Worm (Caenorhabditis elegans) whole organism, L4 larva: ENCODE results near the gene srz-29.
A peak's percentile ranks its signal among the peaks of the same experiment; 100 is the strongest.
"Not testable (repeated sequence)": the region's sequence is repeated elsewhere in the genome, so short reads cannot be mapped to it uniquely, and the experiment has no call there.

ENCODE experiments used
- F37D6.2 ChIP-seq: sonication (generic microtip); optimal IDR thresholded peaks from 2 replicates; lab custom pipeline; 2016; ENCODE audit warnings: mild to moderate bottlenecking, missing genetic modification characterization, missing compliant biosample characterization
- F49E8.2 ChIP-seq: sonication (generic microtip); optimal IDR thresholded peaks from 2 replicates; lab custom pipeline; 2016; ENCODE audit warnings: missing compliant biosample characterization, mild to moderate bottlenecking, missing genetic modification characterization, borderline replicate concordance
- Y48G9A.11 ChIP-seq: fragments of 200-800 bp; sonication (Bioruptor generic); IDR thresholded peaks from 2 replicates; pipeline ENCODE4 v1.3.6; 2022; ENCODE audit warnings: missing genetic modification reagents, missing genetic modification characterization, missing compliant biosample characterization
- Y75B8A.6 ChIP-seq: fragments of 200-800 bp; sonication (Bioruptor generic); IDR thresholded peaks from 2 replicates; pipeline ENCODE4 v1.3.6; 2022; ENCODE audit warnings: missing genetic modification reagents, missing genetic modification characterization, missing compliant biosample characterization
- arid-1 ChIP-seq: fragments of 200-800 bp; sonication (Bioruptor generic); conservative IDR thresholded peaks from 2 replicates; pipeline ENCODE4 v1.3.6; 2022; ENCODE audit warnings: missing genetic modification reagents, missing genetic modification characterization, missing compliant biosample characterization
- dpl-1 ChIP-seq: fragments of 150-350 bp; optimal IDR thresholded peaks from 2 replicates; lab custom pipeline; 2014; ENCODE audit warnings: missing biosample characterization, missing genetic modification reagents, missing genetic modification characterization
- duxl-1 ChIP-seq: sonication (generic microtip); optimal IDR thresholded peaks from 2 replicates; lab custom pipeline; 2016; ENCODE audit warnings: mild to moderate bottlenecking, missing genetic modification characterization, moderate library complexity, missing compliant biosample characterization; ENCODE audit not compliant: poor library complexity
- gei-8 ChIP-seq: fragments of 200-800 bp; sonication (Bioruptor generic); optimal IDR thresholded peaks from 2 replicates; lab custom pipeline; 2018; ENCODE audit warnings: mild to moderate bottlenecking, missing genetic modification characterization, missing compliant biosample characterization
- lin-39 ChIP-seq: fragments of 150-350 bp; optimal IDR thresholded peaks from 2 replicates; lab custom pipeline; 2014; ENCODE audit warnings: missing biosample characterization, missing genetic modification reagents, missing genetic modification characterization
- mdt-29 ChIP-seq: fragments of 200-800 bp; sonication (Bioruptor generic); IDR thresholded peaks from 2 replicates; pipeline ENCODE4 v1.3.6; 2022; ENCODE audit warnings: missing genetic modification reagents, missing genetic modification characterization, missing compliant biosample characterization
- mep-1 ChIP-seq: fragments of 150-350 bp; sonication (generic microtip); optimal IDR thresholded peaks from 3 replicates; lab custom pipeline; 2014; ENCODE audit warnings: missing biosample characterization, missing genetic modification characterization
- mxl-2 ChIP-seq: fragments of 200-800 bp; sonication (Bioruptor generic); conservative IDR thresholded peaks from 2 replicates; pipeline ENCODE4 v1.3.6; 2022; ENCODE audit warnings: missing genetic modification reagents, missing genetic modification characterization, missing compliant biosample characterization
- nhr-102 ChIP-seq: sonication (generic microtip); optimal IDR thresholded peaks from 2 replicates; lab custom pipeline; 2016; ENCODE audit warnings: mild to moderate bottlenecking, missing genetic modification characterization, moderate library complexity, missing compliant biosample characterization
- nhr-11 ChIP-seq: fragments of 150-350 bp; optimal IDR thresholded peaks from 2 replicates; lab custom pipeline; 2014; ENCODE audit warnings: missing biosample characterization, missing genetic modification characterization
- nhr-41 ChIP-seq: fragments of 200-800 bp; sonication (Bioruptor generic); IDR thresholded peaks from 2 replicates; pipeline ENCODE4 v1.3.6; 2022; ENCODE audit warnings: missing genetic modification reagents, missing genetic modification characterization, missing compliant biosample characterization
- pha-4 ChIP-seq, 2 experiments: fragments of 150-350 bp in 1 of 2; fragments of 200-800 bp in 1 of 2; sonication (Bioruptor generic) in 1 of 2; IDR thresholded peaks in 1 of 2; optimal IDR thresholded peaks in 1 of 2; 2 replicates each; pipeline versions ENCODE4 v1.3.6 to Lab custom; 2014 to 2022; ENCODE audit warnings: missing genetic modification characterization in 2 of 2, missing genetic modification reagents in 2 of 2, missing biosample characterization in 1 of 2, missing compliant biosample characterization in 1 of 2
- snpc-1.2 ChIP-seq: fragments of 200-800 bp; sonication (Bioruptor generic); IDR thresholded peaks from 2 replicates; pipeline ENCODE4 v1.3.6; 2022; ENCODE audit warnings: missing genetic modification reagents, missing genetic modification characterization, missing compliant biosample characterization
- unc-39 ChIP-seq: sonication (generic microtip); optimal IDR thresholded peaks from 2 replicates; lab custom pipeline; 2017; ENCODE audit warnings: missing biosample characterization, missing genetic modification characterization
- unc-62 ChIP-seq, 3 experiments: fragments of 150-350 bp in 1 of 3; sonication (generic microtip); optimal IDR thresholded peaks in 2 of 3; peaks in 1 of 3; 1 replicate in 1 of 3; 2 replicates in 2 of 3; lab custom pipeline; 2014 to 2017; ENCODE audit warnings: missing biosample characterization in 3 of 3, missing genetic modification characterization in 3 of 3, missing genetic modification reagents in 3 of 3, missing genotype in 1 of 3
- zag-1 ChIP-seq: fragments of 150-350 bp; optimal IDR thresholded peaks from 2 replicates; lab custom pipeline; 2014; ENCODE audit warnings: missing biosample characterization, missing genetic modification characterization
- zfp-2 ChIP-seq: sonication (generic microtip); optimal IDR thresholded peaks from 2 replicates; lab custom pipeline; 2016; ENCODE audit warnings: mild to moderate bottlenecking, missing genetic modification characterization, missing compliant biosample characterization

Gene srz-29

DNA sequence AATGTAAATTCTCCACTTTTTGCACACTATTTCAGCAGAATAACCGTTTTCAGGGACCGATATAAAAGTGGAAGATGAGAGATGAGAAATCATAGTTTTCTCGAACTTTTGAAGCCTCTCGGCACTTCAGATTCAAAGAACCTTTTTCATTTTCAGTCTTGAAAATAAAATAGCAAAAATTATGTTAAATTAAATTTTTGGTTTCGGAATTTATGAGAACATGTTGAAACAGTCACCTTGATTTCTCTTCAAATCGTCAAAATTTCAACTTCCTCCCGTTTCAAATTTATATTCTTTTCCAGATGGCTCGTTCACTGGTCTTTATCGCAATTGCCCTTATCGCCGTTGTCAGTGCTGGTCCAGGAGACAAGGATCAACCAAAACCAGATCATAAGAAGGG, 32.9 kb upstream of the srz-29 start, which contains the start of gene srlf-26:
TSS of gene srlf-26 (plus strand) at position 301 of the 400 bp plus-strand sequence.
- TF ChIP-seq Y75B8A.6 (GFP tag; lab: Robert Waterston, UW) (no peak), lin-39 (no peak), zfp-2 (no peak), nhr-41 (GFP tag; lab: Robert Waterston, UW) (no peak), unc-62 (GFP tag; optimal IDR thresholded peaks at IDR 0.05 in 1 of 2; lab: Kevin White, UChicago) (peak in 1 of 2 experiments; percentile 23), unc-62 (tag; optimal IDR thresholded peaks at IDR 0.05; lab: Kevin White, UChicago) (no peak), dpl-1 (GFP tag; lab: Kevin White, UChicago) (no peak), duxl-1 (tag; lab: Kevin White, UChicago) (no peak), F49E8.2 (tag; lab: Kevin White, UChicago) (no peak)
- TF ChIP-seq, all 104 proteins: peak for 1

DNA sequence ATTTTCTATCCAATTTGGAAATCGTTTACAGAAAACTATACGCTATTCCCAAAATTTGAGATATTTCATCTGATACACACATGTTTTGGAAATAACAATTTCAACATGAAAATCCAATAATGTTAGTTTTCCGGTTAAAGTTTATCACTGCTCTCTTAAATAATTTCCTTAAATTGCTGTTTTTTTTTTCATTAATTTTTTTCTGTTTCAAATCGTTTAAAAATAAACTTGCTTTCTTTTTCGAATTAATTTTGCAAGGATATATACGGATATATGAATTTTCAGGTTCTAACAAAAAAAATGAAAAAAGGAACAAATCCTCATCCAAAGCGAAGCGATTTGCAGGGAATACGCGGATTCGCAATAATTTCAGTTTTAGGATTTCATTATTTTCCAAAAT, 27.8 kb upstream of the srz-29 start, which contains the start of gene oac-48:
TSS of gene oac-48 (plus strand) at position 301 of the 400 bp plus-strand sequence.
- TF ChIP-seq unc-62 (GFP tag; optimal IDR thresholded peaks at IDR 0.05 in 1 of 2; lab: Kevin White, UChicago) (peak in 1 of 2 experiments; percentile 38), unc-62 (tag; optimal IDR thresholded peaks at IDR 0.05; lab: Kevin White, UChicago) (no peak), mxl-2 (no peak)
- TF ChIP-seq, all 104 proteins: peak for 1

DNA sequence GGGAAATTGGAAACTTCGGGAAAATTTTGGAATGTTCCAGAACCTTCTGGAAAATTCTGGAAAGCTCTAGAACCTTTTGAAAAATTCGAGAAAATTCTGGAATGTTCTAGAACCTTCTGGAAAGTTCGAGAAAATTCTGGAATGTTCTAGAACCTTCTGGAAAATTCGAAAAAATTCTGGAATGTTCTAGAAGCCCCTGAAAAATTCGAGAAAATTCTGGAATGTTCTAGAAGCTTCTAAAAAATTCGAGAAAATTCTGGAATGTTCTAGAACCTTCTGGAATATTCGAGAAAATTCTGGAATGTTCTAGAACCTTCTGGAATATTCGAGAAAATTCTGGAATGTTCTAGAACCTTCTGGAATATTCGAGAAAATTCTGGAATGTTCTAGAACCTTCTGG, 22.3 kb upstream of the srz-29 start:
- 0 out of 2 replicates have a peak, but pooled peaks have one; percentile 45 for TF ChIP-seq arid-1 (GFP tag; lab: Robert Waterston, UW)
- TF ChIP-seq snpc-1.2, result peak; percentile 77

DNA sequence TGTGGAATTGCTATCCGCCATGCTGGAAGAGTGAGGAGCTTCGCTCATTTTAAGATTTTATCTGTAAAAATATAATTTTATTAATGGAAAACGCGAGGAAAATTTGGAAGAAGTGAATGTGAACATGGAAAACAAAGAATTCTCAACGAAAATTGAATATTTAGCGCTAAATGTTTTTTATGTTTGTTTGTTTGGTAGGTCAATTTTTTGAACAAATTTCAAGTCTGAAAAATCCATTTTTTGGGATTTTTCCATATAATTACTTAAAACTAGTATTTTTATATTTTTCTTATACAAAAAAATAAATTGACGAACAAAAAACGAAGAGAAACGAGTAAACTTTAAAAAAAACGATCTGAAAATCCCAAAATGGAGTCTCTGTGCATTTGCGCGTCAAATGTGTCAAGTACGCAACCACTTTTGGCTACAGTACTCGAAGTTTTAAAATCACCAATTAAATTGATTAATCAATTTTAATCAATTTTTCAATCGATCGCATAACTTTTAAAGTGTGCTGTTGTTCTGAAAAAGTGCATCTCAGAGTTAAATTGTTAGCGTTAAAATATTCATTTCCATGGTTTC, 21.2 kb upstream of the srz-29 start, which contains the start of gene fbxa-215:
TSS of gene fbxa-215 (minus strand) at position 61 of the 582 bp plus-strand sequence.
- TF ChIP-seq snpc-1.2 (peak; percentile 70; the same call in 1 of the 2 replicates), gei-8 (GFP tag; lab: Kevin White, UChicago) (no peak)

DNA sequence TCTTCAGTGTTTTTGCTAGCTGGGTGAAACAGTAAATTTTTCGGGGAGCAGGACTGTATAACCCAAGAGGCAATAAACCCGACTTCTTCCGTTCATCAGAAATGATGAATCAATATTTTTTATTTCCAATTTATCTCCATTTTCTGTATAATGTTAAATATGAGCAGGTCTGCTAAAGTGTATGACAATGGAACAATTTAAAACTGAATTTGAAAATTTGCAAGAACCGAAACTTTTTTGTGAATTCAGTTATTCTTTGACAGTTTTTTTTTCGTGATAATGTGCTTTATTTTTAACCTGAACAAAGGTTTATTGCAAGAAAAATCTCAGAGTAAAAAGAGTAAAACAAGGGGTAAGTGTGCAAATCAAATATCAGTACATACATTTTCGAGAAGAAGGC, 19.4 kb upstream of the srz-29 start:
- TF ChIP-seq pha-4 (GFP tag; IDR thresholded peaks at IDR 0.05; lab: Robert Waterston, UW), result no peak
- no peak for TF ChIP-seq pha-4 (tag; optimal IDR thresholded peaks at IDR 0.05; lab: Kevin White, UChicago)
- 0 out of 2 replicates have a peak, but pooled peaks have one; percentile 47 for TF ChIP-seq snpc-1.2

DNA sequence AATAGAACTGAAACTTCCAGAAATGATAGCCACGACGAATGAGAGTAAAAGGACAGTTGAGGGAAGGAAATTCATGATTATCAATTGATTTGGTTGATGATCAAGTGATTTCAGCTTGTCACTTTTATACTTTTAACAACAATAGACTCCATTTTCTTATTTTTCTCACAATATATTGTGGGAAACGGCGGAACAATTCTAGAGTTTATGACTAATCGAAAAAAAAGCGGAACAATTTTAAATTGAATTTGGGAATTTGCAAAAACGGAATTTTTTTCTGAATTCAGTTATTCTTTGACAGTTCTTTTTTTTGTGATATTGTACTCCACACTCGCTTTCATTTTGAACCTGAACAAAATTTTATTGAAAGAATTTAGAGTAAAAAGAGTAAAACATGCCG, 18.4 kb upstream of the srz-29 start, which contains the start of gene Y45F10C.4:
TSS of gene Y45F10C.4 (minus strand) at position 101 of the 400 bp plus-strand sequence.
- no peak for TF ChIP-seq F37D6.2 (tag; lab: Kevin White, UChicago)
- TF ChIP-seq, all 104 proteins: peak for 0

DNA sequence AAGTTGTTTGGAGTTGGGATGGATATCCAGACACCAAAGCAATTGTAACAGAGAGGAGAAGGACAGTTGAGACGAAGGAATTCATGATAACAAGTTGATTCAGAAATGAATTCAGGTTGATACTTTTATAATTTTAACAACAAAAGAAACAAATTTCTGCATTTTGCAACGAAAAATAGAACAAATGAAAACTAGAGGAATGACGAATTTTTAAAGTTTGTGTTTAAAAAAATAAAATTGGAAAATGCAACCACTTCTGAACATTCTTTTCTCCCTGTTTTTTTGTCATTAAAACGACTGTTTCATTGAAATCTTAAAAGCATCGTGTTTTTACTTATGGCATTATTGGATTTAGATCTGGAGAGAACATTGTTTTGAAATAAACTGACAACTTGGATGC, 16.8 kb upstream of the srz-29 start, which contains the start of gene Y45F10C.2:
TSS of gene Y45F10C.2 (minus strand) at position 101 of the 400 bp plus-strand sequence.
- not testable (repeated sequence) for TF ChIP-seq nhr-11; Y48G9A.11 (GFP tag; lab: Robert Waterston, UW); mep-1 (tag; lab: Kevin White, UChicago)

DNA sequence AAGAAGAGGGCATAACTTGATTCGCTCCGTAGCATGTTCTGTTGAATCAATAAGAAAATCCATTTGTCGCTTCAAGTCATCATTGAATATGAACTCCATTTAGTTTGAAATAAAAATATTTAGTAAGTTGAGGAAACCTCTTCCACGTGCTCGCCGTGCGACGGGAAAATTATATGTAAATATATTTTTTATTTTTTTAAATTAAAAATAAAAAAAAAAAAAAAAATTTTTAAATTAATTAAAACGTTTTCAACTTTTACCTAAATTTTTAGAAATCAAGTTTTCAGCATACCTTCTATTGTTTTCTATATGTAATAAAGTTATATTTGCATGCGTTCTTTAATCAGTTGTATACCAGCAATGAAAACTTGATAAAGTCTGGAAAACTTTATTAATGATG, 13.7 kb upstream of the srz-29 start, which contains the start of gene Y45F10C.1:
TSS of gene Y45F10C.1 (minus strand) at position 101 of the 400 bp plus-strand sequence.
- not testable (repeated sequence) for TF ChIP-seq unc-39; zag-1; nhr-102 (tag; lab: Kevin White, UChicago)

DNA sequence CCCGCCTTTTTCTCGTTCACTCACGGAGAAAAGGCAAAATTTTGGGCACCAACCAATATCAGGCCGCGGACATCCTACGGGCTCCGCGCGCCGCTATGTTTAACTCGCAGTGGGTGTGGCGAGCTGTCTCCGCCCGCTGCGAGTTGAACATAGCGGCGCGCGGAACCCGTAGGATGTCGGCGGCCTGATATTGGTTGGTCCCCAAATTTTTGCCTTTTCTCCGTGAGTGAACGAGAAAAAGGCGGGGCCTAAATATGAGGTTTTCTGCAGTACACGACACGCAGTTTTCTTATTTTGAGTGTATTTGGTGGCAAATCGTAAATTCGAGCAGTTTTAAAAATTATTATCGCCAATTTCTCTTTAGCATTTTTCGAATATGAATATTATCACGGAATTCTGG, 12.4 kb upstream of the srz-29 start:
- 0 out of 2 replicates have a peak, but pooled peaks have one; percentile 45 for TF ChIP-seq mdt-29 (GFP tag; lab: Robert Waterston, UW)
- peak; percentile 92 for TF ChIP-seq snpc-1.2
